Worm (Caenorhabditis elegans) whole organism, L3 larva: Measurements from ENCODE around the gene srz-12.

Experiments used
- mml-1 ChIP-seq: fragments of 150-350 bp; sonication (generic microtip); optimal IDR thresholded peaks from 3 replicates; lab custom pipeline; 2014; ENCODE audit warnings: missing biosample characterization, missing genetic modification characterization
- skn-1 ChIP-seq: fragments of 150-350 bp; optimal IDR thresholded peaks from 2 replicates; lab custom pipeline; 2014; ENCODE audit warnings: missing biosample characterization, missing genetic modification characterization

- TF ChIP-seq mml-1 (tag; lab: Kevin White, UChicago) (no peak), skn-1 (tag; lab: Kevin White, UChicago) (no peak)
These were observed 21.4 kb downstream of the srz-12 start, which contains the start of gene srh-149 for ce11 chrV:15841095-15841494.
